Worm (Caenorhabditis elegans) whole organism, young adult: Measurements from ENCODE around the gene col-135.

Experiments used
- D2030.7 ChIP-seq: fragments of 200-800 bp; sonication (Bioruptor generic); IDR thresholded peaks from 2 replicates; pipeline ENCODE4 v1.3.6; 2022; ENCODE audit warnings: missing genetic modification reagents, missing genetic modification characterization, missing compliant biosample characterization
- F49E8.2 ChIP-seq: sonication (generic microtip); optimal IDR thresholded peaks from 3 replicates; lab custom pipeline; 2017; ENCODE audit warnings: missing genetic modification characterization, mild to moderate bottlenecking, missing compliant biosample characterization, antibody characterized with exemption, moderate library complexity; ENCODE audit not compliant: insufficient read depth
- Y53F4B.3 ChIP-seq: fragments of 200-800 bp; sonication (Bioruptor generic); IDR thresholded peaks from 2 replicates; pipeline ENCODE4 v1.3.6; 2022; ENCODE audit warnings: missing genetic modification reagents, missing genetic modification characterization, missing compliant biosample characterization
- Y53G8AR.9 ChIP-seq: fragments of 200-800 bp; sonication (Bioruptor generic); conservative IDR thresholded peaks from 2 replicates; pipeline ENCODE4 v1.3.6; 2022; ENCODE audit warnings: missing genetic modification reagents, missing genetic modification characterization, missing compliant biosample characterization
- Y67H2A.10 ChIP-seq: fragments of 200-800 bp; sonication (Bioruptor generic); conservative IDR thresholded peaks from 2 replicates; pipeline ENCODE4 v1.3.6; 2022; ENCODE audit warnings: missing genetic modification reagents, missing genetic modification characterization, missing compliant biosample characterization
- Y79H2A.3 ChIP-seq: fragments of 200-800 bp; sonication (Bioruptor generic); conservative IDR thresholded peaks from 2 replicates; pipeline ENCODE4 v1.3.6; 2022; ENCODE audit warnings: missing genetic modification reagents, missing genetic modification characterization, missing compliant biosample characterization
- akir-1 ChIP-seq: fragments of 200-800 bp; sonication (Bioruptor generic); optimal IDR thresholded peaks from 2 replicates; lab custom pipeline; 2018; ENCODE audit warnings: mild to moderate bottlenecking, missing genetic modification characterization, moderate library complexity, missing compliant biosample characterization
- attf-3 ChIP-seq: fragments of 200-800 bp; sonication (Bioruptor generic); conservative IDR thresholded peaks from 2 replicates; pipeline ENCODE4 v1.3.6; 2022; ENCODE audit warnings: missing genetic modification reagents, missing genetic modification characterization, missing compliant biosample characterization
- attf-6 ChIP-seq: fragments of 200-800 bp; sonication (Bioruptor generic); IDR thresholded peaks from 2 replicates; pipeline ENCODE4 v1.3.6; 2022; ENCODE audit warnings: missing genetic modification reagents, missing genetic modification characterization, missing compliant biosample characterization
- bed-2 ChIP-seq: fragments of 200-800 bp; sonication (Bioruptor generic); IDR thresholded peaks from 2 replicates; pipeline ENCODE4 v1.3.6; 2022; ENCODE audit warnings: missing genetic modification reagents, missing genetic modification characterization, missing compliant biosample characterization
- cebp-1 ChIP-seq, 2 experiments: fragments of 200-800 bp in 1 of 2; sonication (Bioruptor generic) in 1 of 2; sonication (generic microtip) in 1 of 2; IDR thresholded peaks in 1 of 2; optimal IDR thresholded peaks in 1 of 2; 2 replicates each; pipeline versions ENCODE4 v1.3.6 to Lab custom; 2017 to 2022; ENCODE audit warnings: missing compliant biosample characterization in 2 of 2, missing genetic modification characterization in 2 of 2, mild to moderate bottlenecking in 1 of 2, missing genetic modification reagents in 1 of 2, moderate library complexity in 1 of 2
- ceh-27 ChIP-seq: fragments of 200-800 bp; sonication (Bioruptor generic); optimal IDR thresholded peaks from 2 replicates; lab custom pipeline; 2018; ENCODE audit warnings: mild to moderate bottlenecking, missing genetic modification characterization, moderate library complexity, missing compliant biosample characterization
- ceh-91 ChIP-seq: fragments of 200-800 bp; sonication (Bioruptor generic); IDR thresholded peaks from 2 replicates; pipeline ENCODE4 v1.3.6; 2022; ENCODE audit warnings: missing genetic modification reagents, missing genetic modification characterization, missing compliant biosample characterization
- dox-1 ChIP-seq: fragments of 200-800 bp; sonication (Bioruptor generic); IDR thresholded peaks from 2 replicates; pipeline ENCODE4 v1.3.6; 2022; ENCODE audit warnings: missing genetic modification reagents, missing genetic modification characterization, missing compliant biosample characterization
- efl-1 ChIP-seq: fragments of 150-350 bp; optimal IDR thresholded peaks from 2 replicates; lab custom pipeline; 2014; ENCODE audit warnings: missing biosample characterization, missing genetic modification reagents, missing genetic modification characterization
- egl-44 ChIP-seq: fragments of 200-800 bp; sonication (Bioruptor generic); IDR thresholded peaks from 2 replicates; pipeline ENCODE4 v1.3.6; 2022; ENCODE audit warnings: missing genetic modification reagents, missing genetic modification characterization, missing compliant biosample characterization
- him-1 ChIP-seq: sonication (generic microtip); optimal IDR thresholded peaks from 2 replicates; lab custom pipeline; 2016; ENCODE audit warnings: missing genotype, missing genetic modification reagents, missing genetic modification characterization, missing compliant biosample characterization
- hlh-26 ChIP-seq: fragments of 200-800 bp; sonication (Bioruptor generic); conservative IDR thresholded peaks from 2 replicates; pipeline ENCODE4 v1.3.6; 2022; ENCODE audit warnings: missing genetic modification reagents, missing genetic modification characterization, missing compliant biosample characterization
- hsf-1 ChIP-seq: fragments of 200-800 bp; sonication (Bioruptor generic); IDR thresholded peaks from 2 replicates; pipeline ENCODE4 v1.3.6; 2022; ENCODE audit warnings: missing genetic modification reagents, missing genetic modification characterization, missing compliant biosample characterization
- lag-1 ChIP-seq: fragments of 200-800 bp; sonication (Bioruptor generic); IDR thresholded peaks from 2 replicates; pipeline ENCODE4 v1.3.6; 2022; ENCODE audit warnings: missing genetic modification reagents, missing genetic modification characterization, missing compliant biosample characterization
- let-607 ChIP-seq, 2 experiments: fragments of 200-800 bp in 1 of 2; sonication (Bioruptor generic) in 1 of 2; sonication (generic microtip) in 1 of 2; optimal IDR thresholded peaks; 2 replicates each; lab custom pipeline; 2016 to 2018; ENCODE audit warnings: mild to moderate bottlenecking in 2 of 2, missing compliant biosample characterization in 2 of 2, missing genetic modification characterization in 2 of 2, moderate library complexity in 2 of 2, missing genotype in 1 of 2
- lir-1 ChIP-seq: fragments of 200-800 bp; sonication (Bioruptor generic); conservative IDR thresholded peaks from 2 replicates; pipeline ENCODE4 v1.3.6; 2022; ENCODE audit warnings: missing genetic modification reagents, missing genetic modification characterization, missing compliant biosample characterization
- lsy-27 ChIP-seq: sonication (generic microtip); optimal IDR thresholded peaks from 2 replicates; lab custom pipeline; 2017; ENCODE audit warnings: missing genetic modification characterization, mild to moderate bottlenecking, missing compliant biosample characterization, antibody characterized with exemption, missing genotype, borderline replicate concordance; ENCODE audit not compliant: insufficient read depth
- madf-3 ChIP-seq: fragments of 200-800 bp; sonication (Bioruptor generic); IDR thresholded peaks from 2 replicates; pipeline ENCODE4 v1.3.6; 2022; ENCODE audit warnings: missing genetic modification reagents, missing genetic modification characterization, missing compliant biosample characterization
- madf-8 ChIP-seq: fragments of 200-800 bp; sonication (Bioruptor generic); conservative IDR thresholded peaks from 2 replicates; pipeline ENCODE4 v1.3.6; 2022; ENCODE audit warnings: missing genetic modification reagents, missing genetic modification characterization, missing compliant biosample characterization
- mcd-1 ChIP-seq: fragments of 200-800 bp; sonication (Bioruptor generic); IDR thresholded peaks from 2 replicates; pipeline ENCODE4 v1.3.6; 2022; ENCODE audit warnings: missing genetic modification reagents, missing genetic modification characterization, missing compliant biosample characterization
- nfya-2 ChIP-seq: fragments of 200-800 bp; sonication (Bioruptor generic); IDR thresholded peaks from 2 replicates; pipeline ENCODE4 v1.3.6; 2022; ENCODE audit warnings: missing genetic modification reagents, missing genetic modification characterization, missing compliant biosample characterization
- nhr-80 ChIP-seq: sonication (generic microtip); optimal IDR thresholded peaks from 2 replicates; lab custom pipeline; 2016; ENCODE audit warnings: missing genetic modification characterization, missing compliant biosample characterization
- pha-4 ChIP-seq: fragments of 150-350 bp; sonication (generic microtip); optimal IDR thresholded peaks from 2 replicates; lab custom pipeline; 2014; ENCODE audit warnings: missing biosample characterization, missing genetic modification reagents, missing genetic modification characterization
- sea-2 ChIP-seq: fragments of 200-800 bp; sonication (Bioruptor generic); IDR thresholded peaks from 2 replicates; pipeline ENCODE4 v1.3.6; 2022; ENCODE audit warnings: missing genetic modification characterization, missing compliant biosample characterization
- snpc-1.1 ChIP-seq: sonication (generic microtip); optimal IDR thresholded peaks from 2 replicates; lab custom pipeline; 2017; ENCODE audit warnings: missing genetic modification characterization, mild to moderate bottlenecking, missing compliant biosample characterization, antibody characterized with exemption, moderate library complexity, missing genotype, missing genetic modification reagents; ENCODE audit not compliant: insufficient read depth
- snpc-1.3 ChIP-seq: sonication (generic microtip); optimal IDR thresholded peaks from 2 replicates; lab custom pipeline; 2017; ENCODE audit warnings: missing genetic modification characterization, mild to moderate bottlenecking, missing compliant biosample characterization, antibody characterized with exemption, moderate library complexity, missing genotype, missing genetic modification reagents; ENCODE audit not compliant: insufficient read depth
- snpc-4 ChIP-seq, 5 experiments: fragments of 150-350 bp in 1 of 5; sonication (generic microtip) in 4 of 5; optimal IDR thresholded peaks; 2 replicates each; lab custom pipeline; 2014 to 2018; ENCODE audit warnings: missing genetic modification characterization in 5 of 5, missing biosample characterization in 3 of 5, antibody characterized with exemption in 2 of 5, mild to moderate bottlenecking in 2 of 5, missing compliant biosample characterization in 2 of 5, missing genotype in 2 of 5, moderate library complexity in 2 of 5, missing genetic modification reagents in 1 of 5
- somi-1 ChIP-seq: fragments of 200-800 bp; sonication (Bioruptor generic); optimal IDR thresholded peaks from 2 replicates; lab custom pipeline; 2018; ENCODE audit warnings: mild to moderate bottlenecking, missing genetic modification characterization, missing compliant biosample characterization
- tbp1 ChIP-seq: fragments of 200-800 bp; sonication (Bioruptor generic); optimal IDR thresholded peaks from 2 replicates; lab custom pipeline; 2018; ENCODE audit warnings: mild to moderate bottlenecking, missing genetic modification characterization, missing compliant biosample characterization
- tbx-9 ChIP-seq: sonication (generic microtip); optimal IDR thresholded peaks from 2 replicates; lab custom pipeline; 2016; ENCODE audit warnings: borderline replicate concordance, missing genetic modification characterization, inconsistent platforms, missing compliant biosample characterization
- ztf-18 ChIP-seq: sonication (generic microtip); optimal IDR thresholded peaks from 2 replicates; lab custom pipeline; 2016; ENCODE audit warnings: missing genotype, mild to moderate bottlenecking, missing genetic modification characterization, missing compliant biosample characterization

Gene col-135

ce11 chrIV:15168442-15168841, 36.8 kb upstream of the col-135 start:
- TF ChIP-seq pha-4 (no peak), attf-6 (peak; percentile 98), nfya-2 (GFP tag; lab: Robert Waterston, UW) (no peak), snpc-1.3 (tag; lab: Kevin White, UChicago) (peak; percentile 37), snpc-4 (GFP tag; optimal IDR thresholded peaks at IDR 0.05; lab: Kevin White, UChicago) (peak; percentile 89), snpc-4 (tag; optimal IDR thresholded peaks at IDR 0.05; lab: Kevin White, UChicago) (peak; percentile 83 to 95 (median 92)), snpc-1.1 (tag; lab: Kevin White, UChicago) (peak; percentile 85), Y53F4B.3 (GFP tag; lab: Robert Waterston, UW) (no peak), tbp1 (GFP tag; lab: Kevin White, UChicago) (peak; percentile 42), D2030.7 (GFP tag; lab: Robert Waterston, UW) (peak; percentile 35; the same call in 1 of the 2 replicates)

- TF ChIP-seq dox-1 (GFP tag; lab: Robert Waterston, UW) (peak; percentile 73; the same call in 1 of the 2 replicates), attf-6 (peak; percentile 45; the same call in 1 of the 2 replicates), hsf-1 (GFP tag; lab: Robert Waterston, UW) (peak; percentile 96)
Measured at ce11 chrIV:15166678-15167077, 35.1 kb upstream of the col-135 start.

- no peak for TF ChIP-seq sea-2 (GFP tag; lab: Robert Waterston, UW)
- no peak for TF ChIP-seq Y53G8AR.9 (GFP tag; lab: Robert Waterston, UW)
- no peak for TF ChIP-seq akir-1 (GFP tag; lab: Kevin White, UChicago)
- no peak for TF ChIP-seq bed-2
- no peak for TF ChIP-seq tbp1 (GFP tag; lab: Kevin White, UChicago)
- TF ChIP-seq attf-6 = peak; percentile 76; the same call in 1 of the 2 replicates
- no peak for TF ChIP-seq snpc-4 (GFP tag; optimal IDR thresholded peaks at IDR 0.05; lab: Kevin White, UChicago)
- TF ChIP-seq snpc-4 (tag; optimal IDR thresholded peaks at IDR 0.05; lab: Kevin White, UChicago) = peak in 1 of 4 experiments; percentile 45
- no peak for TF ChIP-seq nhr-80 (tag; lab: Kevin White, UChicago)
- no peak for TF ChIP-seq cebp-1 (GFP tag; IDR thresholded peaks at IDR 0.05; lab: Robert Waterston, UW)
- no peak for TF ChIP-seq cebp-1 (tag; optimal IDR thresholded peaks at IDR 0.05; lab: Kevin White, UChicago)
- TF ChIP-seq D2030.7 (GFP tag; lab: Robert Waterston, UW) = no peak
- TF ChIP-seq, all 124 proteins: peak for 2
Measured at ce11 chrIV:15165602-15166001, 34.0 kb upstream of the col-135 start.

- TF ChIP-seq ztf-18 (tag; lab: Kevin White, UChicago) (no peak), Y53G8AR.9 (GFP tag; lab: Robert Waterston, UW) (no peak), tbx-9 (tag; lab: Kevin White, UChicago) (no peak), attf-3 (GFP tag; lab: Robert Waterston, UW) (no peak), lag-1 (GFP tag; lab: Robert Waterston, UW) (no peak), lir-1 (GFP tag; lab: Robert Waterston, UW) (no peak), Y67H2A.10 (GFP tag; lab: Robert Waterston, UW) (no peak), let-607 (tag; optimal IDR thresholded peaks at IDR 0.05; lab: Kevin White, UChicago) (no peak), cebp-1 (GFP tag; IDR thresholded peaks at IDR 0.05; lab: Robert Waterston, UW) (no peak), cebp-1 (tag; optimal IDR thresholded peaks at IDR 0.05; lab: Kevin White, UChicago) (no peak), mcd-1 (GFP tag; lab: Robert Waterston, UW) (no peak), madf-3 (GFP tag; lab: Robert Waterston, UW) (no peak)
Measured at ce11 chrIV:15147104-15147503, 15.5 kb upstream of the col-135 start, which contains the start of gene str-78. str-78 (minus strand) TSS chrIV:15147204.

ce11 chrIV:15140832-15141231, 9.2 kb upstream of the col-135 start, which contains the start of gene srg-51:
srg-51 (minus strand) TSS chrIV:15140932.
- TF ChIP-seq efl-1 (no peak), ceh-27 (GFP tag; lab: Kevin White, UChicago) (no peak), him-1 (tag; lab: Kevin White, UChicago) (no peak), let-607 (tag; optimal IDR thresholded peaks at IDR 0.05; lab: Kevin White, UChicago) (no peak), hlh-26 (GFP tag; lab: Robert Waterston, UW) (no peak), F49E8.2 (no peak), lir-1 (GFP tag; lab: Robert Waterston, UW) (no peak), somi-1 (GFP tag; lab: Kevin White, UChicago) (no peak), Y53F4B.3 (GFP tag; lab: Robert Waterston, UW) (no peak), Y79H2A.3 (GFP tag; lab: Robert Waterston, UW) (no peak), lsy-27 (tag; lab: Kevin White, UChicago) (no peak), madf-8 (GFP tag; lab: Robert Waterston, UW) (no peak), egl-44 (no peak), ceh-91 (GFP tag; lab: Robert Waterston, UW) (no peak)
